Worm (Caenorhabditis elegans) whole organism, late embryonic: ENCODE measurements around the gene phat-6.
A peak's percentile ranks its signal among the peaks of the same experiment; 100 is the strongest.

Experiments used
- C38D4.7 ChIP-seq: fragments of 200-800 bp; sonication (Bioruptor generic); optimal IDR thresholded peaks from 2 replicates; lab custom pipeline; 2018; ENCODE audit warnings: mild to moderate bottlenecking, missing genetic modification characterization, moderate library complexity, missing compliant biosample characterization
- K09A11.1 ChIP-seq: sonication (generic microtip); optimal IDR thresholded peaks from 2 replicates; lab custom pipeline; 2017; ENCODE audit warnings: antibody characterized with exemption, mild to moderate bottlenecking, missing genetic modification characterization, missing compliant biosample characterization; ENCODE audit not compliant: insufficient read depth
- ceh-2 ChIP-seq: sonication (generic microtip); optimal IDR thresholded peaks from 2 replicates; lab custom pipeline; 2016; ENCODE audit warnings: missing genotype, missing genetic modification characterization, missing compliant biosample characterization
- ceh-24 ChIP-seq: sonication (generic microtip); optimal IDR thresholded peaks from 2 replicates; lab custom pipeline; 2016; ENCODE audit warnings: mild to moderate bottlenecking, missing genetic modification characterization, missing compliant biosample characterization
- ceh-31 ChIP-seq: sonication (generic microtip); optimal IDR thresholded peaks from 2 replicates; lab custom pipeline; 2016; ENCODE audit warnings: missing genetic modification characterization, missing compliant biosample characterization
- ceh-45 ChIP-seq: fragments of 200-800 bp; sonication (Bioruptor generic); IDR thresholded peaks from 2 replicates; pipeline ENCODE4 v1.3.6; 2022; ENCODE audit warnings: missing genetic modification reagents, missing genetic modification characterization, missing compliant biosample characterization
- ceh-48 ChIP-seq: sonication (generic microtip); optimal IDR thresholded peaks from 2 replicates; lab custom pipeline; 2016; ENCODE audit warnings: missing genetic modification characterization, inconsistent platforms, missing compliant biosample characterization
- ceh-6 ChIP-seq: fragments of 200-800 bp; sonication (Bioruptor generic); optimal IDR thresholded peaks from 2 replicates; lab custom pipeline; 2018; ENCODE audit warnings: mild to moderate bottlenecking, missing genetic modification characterization, missing compliant biosample characterization
- che-1 ChIP-seq: sonication (generic microtip); optimal IDR thresholded peaks from 2 replicates; lab custom pipeline; 2016; ENCODE audit warnings: mild to moderate bottlenecking, missing genetic modification characterization, missing compliant biosample characterization
- elt-2 ChIP-seq: sonication (generic microtip); optimal IDR thresholded peaks from 2 replicates; lab custom pipeline; 2016; ENCODE audit warnings: missing genetic modification reagents, missing genetic modification characterization, missing compliant biosample characterization
- eyg-1 ChIP-seq: sonication (generic microtip); optimal IDR thresholded peaks from 2 replicates; lab custom pipeline; 2016; ENCODE audit warnings: missing genotype, missing genetic modification characterization, missing compliant biosample characterization
- fkh-10 ChIP-seq: fragments of 150-350 bp; optimal IDR thresholded peaks from 2 replicates; lab custom pipeline; 2014; ENCODE audit warnings: missing biosample characterization, missing genetic modification reagents, missing genetic modification characterization
- gmeb-2 ChIP-seq: sonication (generic microtip); optimal IDR thresholded peaks from 2 replicates; lab custom pipeline; 2016; ENCODE audit warnings: missing genetic modification characterization, inconsistent platforms, missing compliant biosample characterization
- hlh-15 ChIP-seq: sonication (generic microtip); optimal IDR thresholded peaks from 2 replicates; lab custom pipeline; 2016; ENCODE audit warnings: missing genetic modification characterization, missing compliant biosample characterization
- hlh-30 ChIP-seq: sonication (generic microtip); optimal IDR thresholded peaks from 2 replicates; lab custom pipeline; 2017; ENCODE audit warnings: antibody characterized with exemption, missing genetic modification characterization, missing compliant biosample characterization; ENCODE audit not compliant: insufficient read depth
- hlh-6 ChIP-seq: sonication (generic microtip); optimal IDR thresholded peaks from 2 replicates; lab custom pipeline; 2016; ENCODE audit warnings: missing genotype, missing genetic modification characterization, missing compliant biosample characterization
- hlh-8 ChIP-seq: sonication (generic microtip); optimal IDR thresholded peaks from 2 replicates; lab custom pipeline; 2016; ENCODE audit warnings: missing genotype, missing genetic modification characterization, missing compliant biosample characterization
- lim-6 ChIP-seq: sonication (generic microtip); optimal IDR thresholded peaks from 2 replicates; lab custom pipeline; 2016; ENCODE audit warnings: missing genetic modification characterization, missing compliant biosample characterization
- lin-11 ChIP-seq: fragments of 200-800 bp; sonication (Bioruptor generic); optimal IDR thresholded peaks from 2 replicates; lab custom pipeline; 2018; ENCODE audit warnings: mild to moderate bottlenecking, missing genetic modification characterization, missing compliant biosample characterization
- madf-2 ChIP-seq: sonication (generic microtip); optimal IDR thresholded peaks from 2 replicates; lab custom pipeline; 2017; ENCODE audit warnings: missing genetic modification characterization, missing compliant biosample characterization
- nfya-1 ChIP-seq: sonication (generic microtip); optimal IDR thresholded peaks from 2 replicates; lab custom pipeline; 2017; ENCODE audit warnings: missing genetic modification characterization, mild to moderate bottlenecking, missing compliant biosample characterization, antibody characterized with exemption, moderate library complexity
- pag-3 ChIP-seq: sonication (generic microtip); optimal IDR thresholded peaks from 2 replicates; lab custom pipeline; 2016; ENCODE audit warnings: missing compliant biosample characterization, missing genetic modification characterization, borderline replicate concordance
- pha-2 ChIP-seq: sonication (generic microtip); optimal IDR thresholded peaks from 2 replicates; lab custom pipeline; 2017; ENCODE audit warnings: mild to moderate bottlenecking, missing genetic modification characterization, missing compliant biosample characterization
- pha-4 ChIP-seq: fragments of 150-350 bp; optimal IDR thresholded peaks from 2 replicates; lab custom pipeline; 2018; ENCODE audit warnings: missing biosample characterization, missing genetic modification reagents, missing genetic modification characterization
- pqm-1 ChIP-seq: sonication (generic microtip); optimal IDR thresholded peaks from 2 replicates; lab custom pipeline; 2016; ENCODE audit warnings: missing genetic modification characterization, missing compliant biosample characterization
- pros-1 ChIP-seq: fragments of 150-350 bp; optimal IDR thresholded peaks from 2 replicates; lab custom pipeline; 2014; ENCODE audit warnings: missing biosample characterization, missing genetic modification reagents, missing genetic modification characterization
- ref-2 ChIP-seq: sonication (generic microtip); optimal IDR thresholded peaks from 2 replicates; lab custom pipeline; 2016; ENCODE audit warnings: missing genetic modification characterization, missing compliant biosample characterization
- sdc-2 ChIP-seq: sonication (generic microtip); optimal IDR thresholded peaks from 2 replicates; lab custom pipeline; 2016; ENCODE audit warnings: missing genotype, missing genetic modification characterization, missing compliant biosample characterization
- sox-2 ChIP-seq: fragments of 200-800 bp; sonication (Bioruptor generic); IDR thresholded peaks from 2 replicates; pipeline ENCODE4 v1.3.6; 2022; ENCODE audit warnings: missing genetic modification reagents, missing genetic modification characterization, missing compliant biosample characterization
- syd-9 ChIP-seq: sonication (generic microtip); optimal IDR thresholded peaks from 2 replicates; lab custom pipeline; 2016; ENCODE audit warnings: mild to moderate bottlenecking, missing genetic modification characterization, moderate library complexity, missing compliant biosample characterization
- ttx-3 ChIP-seq: sonication (generic microtip); optimal IDR thresholded peaks from 2 replicates; lab custom pipeline; 2016; ENCODE audit warnings: missing genetic modification reagents, missing genetic modification characterization, missing compliant biosample characterization
- unc-3 ChIP-seq, 2 experiments: fragments of 200-800 bp in 1 of 2; sonication (Bioruptor generic) in 1 of 2; sonication (generic microtip) in 1 of 2; conservative IDR thresholded peaks in 1 of 2; optimal IDR thresholded peaks in 1 of 2; 2 replicates each; pipeline versions ENCODE4 v1.3.6 to Lab custom; 2016 to 2022; ENCODE audit warnings: missing compliant biosample characterization in 2 of 2, missing genetic modification characterization in 2 of 2, missing genetic modification reagents in 1 of 2
- unc-42 ChIP-seq: sonication (generic microtip); optimal IDR thresholded peaks from 2 replicates; lab custom pipeline; 2016; ENCODE audit warnings: missing genotype, missing genetic modification characterization, missing compliant biosample characterization
- unc-55 ChIP-seq: sonication (generic microtip); optimal IDR thresholded peaks from 2 replicates; lab custom pipeline; 2017; ENCODE audit warnings: missing biosample characterization, missing genetic modification reagents, missing genetic modification characterization
- unc-86 ChIP-seq: sonication (generic microtip); optimal IDR thresholded peaks from 2 replicates; lab custom pipeline; 2016; ENCODE audit warnings: missing genetic modification characterization, missing compliant biosample characterization
- zip-5 ChIP-seq: sonication (generic microtip); optimal IDR thresholded peaks from 2 replicates; lab custom pipeline; 2016; ENCODE audit warnings: missing genetic modification characterization, missing compliant biosample characterization
- ztf-16 ChIP-seq: sonication (generic microtip); optimal IDR thresholded peaks from 2 replicates; lab custom pipeline; 2017; ENCODE audit warnings: missing genetic modification characterization, missing compliant biosample characterization

phat-6 gene

ce11 chrX:15221865-15222551 is 27.8 kb upstream of the phat-6 start:
- TF ChIP-seq sdc-2 (tag; lab: Kevin White, UChicago) (peak; percentile 63), ceh-31 (tag; lab: Kevin White, UChicago) (peak; percentile 8), ceh-24 (tag; lab: Kevin White, UChicago) (no peak)

ce11 chrX:15221107-15221506 is 26.9 kb upstream of the phat-6 start:
- no peak for TF ChIP-seq unc-42 (tag; lab: Kevin White, UChicago)
- TF ChIP-seq gmeb-2: no peak
- no peak for TF ChIP-seq ttx-3 (tag; lab: Kevin White, UChicago)
- TF ChIP-seq pros-1 (tag; lab: Kevin White, UChicago): no peak
- no peak for TF ChIP-seq lim-6 (tag; lab: Kevin White, UChicago)
- TF ChIP-seq hlh-15 (tag; lab: Kevin White, UChicago): no peak
- TF ChIP-seq fkh-10: no peak
- TF ChIP-seq, all 69 proteins: peak for 0

ce11 chrX:15215272-15215671 is 21.1 kb upstream of the phat-6 start:
- TF ChIP-seq sdc-2 (tag; lab: Kevin White, UChicago) (no peak), hlh-30 (tag; lab: Kevin White, UChicago) (no peak), ceh-2 (no peak), pqm-1 (tag; lab: Kevin White, UChicago) (no peak), ceh-31 (tag; lab: Kevin White, UChicago) (no peak), C38D4.7 (no peak), che-1 (tag; lab: Kevin White, UChicago) (no peak), zip-5 (tag; lab: Kevin White, UChicago) (no peak), pag-3 (tag; lab: Kevin White, UChicago) (no peak), K09A11.1 (tag; lab: Kevin White, UChicago) (no peak), unc-55 (GFP tag; lab: Kevin White, UChicago) (no peak), pha-4 (tag; lab: Kevin White, UChicago) (no peak), pha-2 (tag; lab: Kevin White, UChicago) (no peak), ref-2 (tag; lab: Kevin White, UChicago) (no peak), unc-86 (tag; lab: Kevin White, UChicago) (no peak), unc-3 (GFP tag; conservative IDR thresholded peaks at IDR 0.05; lab: Robert Waterston, UW) (no peak), unc-3 (tag; optimal IDR thresholded peaks at IDR 0.05; lab: Kevin White, UChicago) (no peak), syd-9 (tag; lab: Kevin White, UChicago) (no peak), pros-1 (tag; lab: Kevin White, UChicago) (no peak)

DNA sequence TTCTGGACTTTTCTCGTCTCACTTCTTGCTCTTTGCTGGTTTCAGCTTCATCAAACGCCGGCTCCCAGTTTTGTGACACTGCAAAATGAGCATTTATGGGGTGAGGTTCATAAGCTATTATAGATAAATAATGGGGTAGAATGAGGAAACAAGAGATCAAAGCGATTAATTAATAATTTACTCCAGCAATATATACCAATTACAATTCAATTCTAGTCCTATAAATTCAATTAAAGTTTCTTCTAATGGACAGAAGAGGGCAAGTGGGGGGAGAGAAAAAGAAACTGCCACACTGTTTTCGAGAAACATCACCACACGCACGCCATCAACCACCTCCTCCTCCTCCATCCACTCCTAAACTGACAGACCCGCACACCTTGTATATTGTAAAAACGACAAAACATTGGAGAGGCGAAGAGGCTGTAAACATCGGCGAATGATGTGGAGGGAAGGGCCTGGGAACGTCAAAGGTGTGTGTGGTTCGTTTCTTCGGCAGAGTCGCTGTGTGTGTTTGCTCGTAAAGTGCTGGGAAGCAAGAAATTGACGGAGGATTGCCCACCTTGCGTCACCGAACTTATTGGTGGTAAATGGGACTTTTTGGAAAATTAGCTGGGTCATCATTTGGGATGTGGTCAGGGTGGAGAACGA is 19.1 kb upstream of the phat-6 start, which contains the start of the genes H03A11.13 and famk-1:
TSS of gene H03A11.13 (minus strand) at position 51 of the 648 bp plus-strand sequence.
TSS of gene famk-1 (minus strand) at position 78 of the 648 bp plus-strand sequence.
- TF ChIP-seq lin-11 (no peak), ztf-16 (tag; lab: Kevin White, UChicago) (no peak), eyg-1 (tag; lab: Kevin White, UChicago) (no peak), unc-42 (tag; lab: Kevin White, UChicago) (no peak), ref-2 (tag; lab: Kevin White, UChicago) (no peak)
- TF ChIP-seq, all 69 proteins: peak for 0

DNA sequence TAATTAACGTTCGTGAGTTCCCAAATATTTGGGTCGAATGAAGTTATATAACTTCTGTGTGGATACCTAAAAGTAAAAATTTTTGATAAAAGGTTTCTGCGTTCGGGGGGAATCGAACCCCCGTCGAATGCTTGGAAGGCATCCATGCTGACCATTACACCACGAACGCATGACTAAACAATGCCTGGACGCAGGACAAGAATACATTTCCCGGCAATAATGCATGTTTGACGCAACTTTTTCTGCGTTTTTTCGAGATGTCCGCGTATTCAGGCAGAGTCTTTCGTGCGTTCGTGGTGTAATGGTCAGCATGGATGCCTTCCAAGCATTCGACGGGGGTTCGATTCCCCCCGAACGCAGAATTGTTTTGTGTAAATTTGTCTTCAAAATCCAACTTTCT is 6.5 kb upstream of the phat-6 start:
- TF ChIP-seq che-1 (tag; lab: Kevin White, UChicago) (no peak), ceh-45 (GFP tag; lab: Robert Waterston, UW) (no peak), ceh-48 (tag; lab: Kevin White, UChicago) (no peak), C38D4.7 (no peak), hlh-6 (no peak), K09A11.1 (tag; lab: Kevin White, UChicago) (no peak), nfya-1 (tag; lab: Kevin White, UChicago) (no peak), madf-2 (tag; lab: Kevin White, UChicago) (no peak), eyg-1 (tag; lab: Kevin White, UChicago) (no peak), syd-9 (tag; lab: Kevin White, UChicago) (no peak), ceh-2 (no peak), sox-2 (GFP tag; lab: Robert Waterston, UW) (no peak), elt-2 (tag; lab: Kevin White, UChicago) (peak; percentile 17), ceh-6 (GFP tag; lab: Kevin White, UChicago) (peak; percentile 20), gmeb-2 (peak; percentile 14), pha-2 (tag; lab: Kevin White, UChicago) (no peak), hlh-8 (no peak)
